Fruit fly (Drosophila melanogaster): ENCODE measurements around the gene GstT3.

GstT3 gene

dm6 chrX:20488701-20489122, 21.5 kb downstream of the GstT3 start (continued):
- peak; percentile 32; the same call in 1 of the 2 replicates for TF ChIP-seq CG17328 (GFP tag; IDR thresholded peaks at IDR 0.05)
- TF ChIP-seq HLH54F (GFP tag; optimal IDR thresholded peaks at IDR 0.05): peak; percentile 23
- peak; percentile 51; the same call in 2 of the 3 replicates for TF ChIP-seq row (GFP tag; IDR thresholded peaks at IDR 0.05)
- TF ChIP-seq org-1 (GFP tag; optimal IDR thresholded peaks at IDR 0.05): peak; percentile 54
- peak; percentile 56 for TF ChIP-seq Usf (GFP tag; optimal IDR thresholded peaks at IDR 0.05)
- peak; percentile 15 for TF ChIP-seq NfI (GFP tag; optimal IDR thresholded peaks at IDR 0.05)
- peak; percentile 58 for TF ChIP-seq CG8388 (GFP tag; optimal IDR thresholded peaks at IDR 0.05)
- TF ChIP-seq CG15514 (GFP tag; optimal IDR thresholded peaks at IDR 0.05): peak; percentile 19
- TF ChIP-seq CG18764 (GFP tag; optimal IDR thresholded peaks at IDR 0.05): peak; percentile 9
- TF ChIP-seq caup (GFP tag; optimal IDR thresholded peaks at IDR 0.05; ENCODE audit: severe bottlenecking): peak; percentile 30
- TF ChIP-seq nom (GFP tag; optimal IDR thresholded peaks at IDR 0.05): peak; percentile 50
- TF ChIP-seq CG3065 (GFP tag; optimal IDR thresholded peaks at IDR 0.05): peak; percentile 24
- peak; percentile 67 for TF ChIP-seq CG10267 (tag; optimal IDR thresholded peaks at IDR 0.05)
- peak; percentile 26 for TF ChIP-seq Chrac-16 (GFP tag; optimal IDR thresholded peaks at IDR 0.05)
- peak; percentile 14 for TF ChIP-seq cato (GFP tag; optimal IDR thresholded peaks at IDR 0.05; ENCODE audit: borderline replicate concordance)
- TF ChIP-seq Hsf (GFP tag; optimal IDR thresholded peaks at IDR 0.05): peak; percentile 50
- no peak for TF ChIP-seq Bgb (GFP tag; IDR thresholded peaks at IDR 0.05; ENCODE audit: partially characterized antibody)

DNA sequence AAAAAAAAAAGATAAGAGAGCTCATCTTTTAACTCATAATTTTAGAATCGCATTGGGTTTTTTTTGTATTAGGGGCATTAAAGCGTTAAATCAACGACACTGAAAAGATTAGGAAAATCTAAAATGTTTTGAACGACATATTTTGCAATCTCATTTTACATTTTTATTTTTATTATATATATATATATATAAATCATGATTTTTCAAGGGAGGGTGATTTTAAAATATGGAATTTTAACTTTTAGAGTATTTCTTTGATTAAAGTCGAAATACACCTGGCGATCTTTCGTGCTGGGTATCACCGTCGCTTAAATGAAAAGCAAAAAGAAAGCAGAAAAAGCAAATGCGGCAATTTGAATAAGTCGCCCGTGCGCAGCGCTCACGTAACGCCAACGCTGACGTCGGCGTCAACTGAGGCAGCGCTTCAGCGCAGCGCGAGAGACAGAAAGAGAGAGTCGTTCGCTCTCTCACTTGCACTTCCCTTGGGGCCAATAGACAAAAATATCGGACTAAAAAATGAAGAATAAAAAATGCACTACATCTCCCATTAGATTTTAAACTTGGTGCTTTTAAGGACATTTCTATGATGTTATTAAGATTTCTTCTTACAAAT, 22.2 kb downstream of the GstT3 start:
- peak in 1 of 2 experiments; percentile 85 for TF ChIP-seq Pdp1 (GFP tag; optimal IDR thresholded peaks at IDR 0.05)
- TF ChIP-seq chinmo (GFP tag; IDR thresholded peaks at IDR 0.05; ENCODE audit: partially characterized antibody): 0 out of 4 replicates have a peak, but pooled peaks have one; percentile 28
- TF ChIP-seq sqz (GFP tag; optimal IDR thresholded peaks at IDR 0.05): no peak
- TF ChIP-seq TFAM (GFP tag; optimal IDR thresholded peaks at IDR 0.05): no peak
- TF ChIP-seq Trl (optimal IDR thresholded peaks at IDR 0.05): peak; percentile 2 to 15
- TF ChIP-seq Trl (GFP tag; optimal IDR thresholded peaks at IDR 0.05): no peak
- TF ChIP-seq jumu (GFP tag; optimal IDR thresholded peaks at IDR 0.05): no peak
- TF ChIP-seq CG2875 (GFP tag; optimal IDR thresholded peaks at IDR 0.05): no peak
- TF ChIP-seq chn (GFP tag; optimal IDR thresholded peaks at IDR 0.05): no peak
- no peak for TF ChIP-seq Awh (GFP tag; IDR thresholded peaks at IDR 0.05)
- no peak for TF ChIP-seq aop (GFP tag; IDR thresholded peaks at IDR 0.05)
- TF ChIP-seq dmrt99B (tag; optimal IDR thresholded peaks at IDR 0.05): no peak
- peak; percentile 10 for TF ChIP-seq grau (tag; optimal IDR thresholded peaks at IDR 0.05)
- no peak for TF ChIP-seq Fer3 (tag; optimal IDR thresholded peaks at IDR 0.05)
- no peak for TF ChIP-seq sisA (GFP tag; IDR thresholded peaks at IDR 0.05)
- peak; percentile 90 for TF ChIP-seq Adf1 (GFP tag; IDR thresholded peaks at IDR 0.05)
- no peak for TF ChIP-seq CG9876 (GFP tag; optimal IDR thresholded peaks at IDR 0.05)
- peak; percentile 49 for TF ChIP-seq gem (tag; optimal IDR thresholded peaks at IDR 0.05)
- TF ChIP-seq dimm (GFP tag; IDR thresholded peaks at IDR 0.05): no peak
- TF ChIP-seq CG18011 (GFP tag; optimal IDR thresholded peaks at IDR 0.05): no peak
- peak; percentile 33 for TF ChIP-seq Ssrp (tag; optimal IDR thresholded peaks at IDR 0.05)
- peak; percentile 55 for TF ChIP-seq D19B (GFP tag; optimal IDR thresholded peaks at IDR 0.05)
- peak in 1 of 2 experiments; percentile 10 for TF ChIP-seq bsh (GFP tag; optimal IDR thresholded peaks at IDR 0.05)
- TF ChIP-seq Abd-B (GFP tag; optimal IDR thresholded peaks at IDR 0.05): peak; percentile 3
- peak; percentile 14 for TF ChIP-seq Hr3 (GFP tag; optimal IDR thresholded peaks at IDR 0.05)
- peak; percentile 22; the same call in 1 of the 2 replicates for TF ChIP-seq vvl (GFP tag; IDR thresholded peaks at IDR 0.05)
- no peak for TF ChIP-seq peb (GFP tag; IDR thresholded peaks at IDR 0.05)
- peak; percentile 68 for TF ChIP-seq CG1832 (GFP tag; optimal IDR thresholded peaks at IDR 0.05)
- TF ChIP-seq lov (optimal IDR thresholded peaks at IDR 0.05): no peak
- 0 out of 3 replicates have a peak, but pooled peaks have one; percentile 36 for TF ChIP-seq lov (GFP tag; IDR thresholded peaks at IDR 0.05)
- TF ChIP-seq Sox102F (GFP tag; optimal IDR thresholded peaks at IDR 0.05): peak; percentile 68

Measured in whole organism, embryonic.